Worm (Caenorhabditis elegans): ENCODE measurements around the gene twk-9.
A peak's percentile ranks its signal among the peaks of the same experiment; 100 is the strongest.

Gene twk-9

ce11 chrIV:9738194-9738593 is 45.2 kb downstream of the twk-9 start, which contains the start of gene C28D4.10:
TSS of gene C28D4.10 (plus strand) at chrIV:9738494.
- TF ChIP-seq ZK337.2 (GFP tag; IDR thresholded peaks at IDR 0.05) (no peak), duxl-1 (tag; optimal IDR thresholded peaks at IDR 0.05; ENCODE audit: poor library complexity) (no peak), nhr-10 (tag; optimal IDR thresholded peaks at IDR 0.05) (no peak), php-3 (GFP tag; IDR thresholded peaks at IDR 0.05) (no peak), daf-19 (GFP tag; conservative IDR thresholded peaks at IDR 0.05) (no peak), lsy-2 (tag; optimal IDR thresholded peaks at IDR 0.05) (no peak), spr-1 (tag; optimal IDR thresholded peaks at IDR 0.05) (no peak)

- no peak for TF ChIP-seq gei-8 (GFP tag; optimal IDR thresholded peaks at IDR 0.05)
- peak; percentile 28 for TF ChIP-seq F49E8.2 (tag; optimal IDR thresholded peaks at IDR 0.05; ENCODE audit: borderline replicate concordance)
- peak; percentile 65; the same call in 1 of the 2 replicates for TF ChIP-seq snpc-1.2 (GFP tag; IDR thresholded peaks at IDR 0.05)
- TF ChIP-seq lin-38 (GFP tag; IDR thresholded peaks at IDR 0.05) = peak; percentile 61
- TF ChIP-seq unc-130 (GFP tag; optimal IDR thresholded peaks at IDR 0.05) = peak; percentile 64
These were observed 46.0 kb downstream of the twk-9 start for ce11 chrIV:9739001-9739400.

- peak; percentile 44 for TF ChIP-seq unc-130 (GFP tag; optimal IDR thresholded peaks at IDR 0.05)
These were observed 48.0 kb downstream of the twk-9 start, which contains the start of gene gln-6 for ce11 chrIV:9740851-9741549. TSS of gene gln-6 (minus strand) at chrIV:9740901.

DNA sequence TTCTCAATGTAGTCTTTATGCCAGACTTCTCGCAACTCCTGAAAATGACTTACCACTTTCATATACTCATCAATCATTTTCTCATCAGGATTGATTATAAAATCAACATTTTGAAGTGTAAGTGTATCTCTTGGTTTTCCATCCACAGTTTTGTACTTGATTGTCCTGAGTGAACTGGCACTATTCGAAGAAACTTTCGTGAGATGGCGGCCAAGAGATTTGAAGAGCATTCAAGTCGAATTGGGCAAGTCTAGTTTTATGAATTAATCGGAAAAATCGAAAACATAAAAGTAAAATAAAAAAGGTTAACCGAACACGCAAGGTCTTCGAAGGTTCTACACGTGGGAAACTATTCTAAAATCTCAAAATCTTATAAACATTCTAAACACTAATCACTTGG is 49.9 kb downstream of the twk-9 start, which contains the start of gene C28D4.7:
C28D4.7 (minus strand) TSS at position 265 of the 400 bp plus-strand sequence.
- TF ChIP-seq ZK337.2 (GFP tag; IDR thresholded peaks at IDR 0.05) (no peak), hmg-1.1 (GFP tag; IDR thresholded peaks at IDR 0.05) (no peak), aha-1 (tag) (peak; percentile 96), mep-1 (tag; optimal IDR thresholded peaks at IDR 0.05) (no peak), hlh-30 (tag; optimal IDR thresholded peaks at IDR 0.05; ENCODE audit: insufficient read depth) (no peak), Y5F2A.4 (GFP tag; optimal IDR thresholded peaks at IDR 0.05) (no peak), lsy-2 (tag; optimal IDR thresholded peaks at IDR 0.05) (no peak), madf-5 (GFP tag; IDR thresholded peaks at IDR 0.05) (no peak)

DNA sequence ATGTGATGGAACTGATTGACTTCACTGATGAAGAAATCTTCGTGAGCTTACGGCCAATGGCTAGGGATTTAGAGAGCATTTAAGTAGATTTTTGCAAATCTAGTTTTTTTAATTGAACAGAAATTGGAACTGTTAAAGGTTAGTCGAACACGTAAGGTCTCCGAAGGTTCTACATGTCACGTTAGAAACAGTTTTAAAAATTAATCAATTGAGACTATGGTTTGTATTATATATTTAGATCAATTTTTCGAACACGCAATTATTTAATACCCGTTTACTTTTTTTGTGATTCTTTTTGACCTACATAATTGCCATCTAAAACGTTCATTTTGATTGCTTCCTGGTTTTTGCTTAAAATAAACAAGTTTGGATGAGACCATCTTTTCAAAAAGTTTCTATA is 51.9 kb downstream of the twk-9 start, which contains the start of gene C28D4.4:
C28D4.4 (minus strand) TSS at position 101 of the 400 bp plus-strand sequence.
- TF ChIP-seq F10B5.3 (tag; optimal IDR thresholded peaks at IDR 0.05) = no peak
- no peak for TF ChIP-seq nhr-77 (tag; optimal IDR thresholded peaks at IDR 0.05)
- TF ChIP-seq spr-3 (GFP tag; optimal IDR thresholded peaks at IDR 0.05) = no peak
- TF ChIP-seq pha-4 (GFP tag; IDR thresholded peaks at IDR 0.05) = no peak
- no peak for TF ChIP-seq pha-4 (tag; optimal IDR thresholded peaks at IDR 0.05)
- no peak for TF ChIP-seq rbr-2 (tag; optimal IDR thresholded peaks at IDR 0.05)
- TF ChIP-seq vab-7 (GFP tag; IDR thresholded peaks at IDR 0.05) = no peak
- TF ChIP-seq nhr-10 (tag; optimal IDR thresholded peaks at IDR 0.05) = no peak
- TF ChIP-seq daf-19 (GFP tag; conservative IDR thresholded peaks at IDR 0.05) = no peak
- TF ChIP-seq snpc-4 (tag; optimal IDR thresholded peaks at IDR 0.05) = no peak

Measured in whole organism, L4 larva.